In genomic region chr3R:19467464-19467863, dm6 we compare ENCODE assay signal across 4 fruit fly cellular contexts.
TF ChIP-seq lines count a peak whose summit lies in the region.

No protein-coding gene starts in this region.

- no peak for TF ChIP-seq CTCF in whole organism, embryonic (GFP tag; optimal IDR thresholded peaks at IDR 0.05; lab: Kevin White, UChicago)

TF ChIP-seq in whole organism, adult, 20 proteins besides CTCF, POLR2A, EP300 and RAD21:
- TF ChIP-seq CG7045 (GFP tag; optimal IDR thresholded peaks at IDR 0.05; lab: Kevin White, UChicago) (no peak), CG7101 (tag; optimal IDR thresholded peaks at IDR 0.05; lab: Kevin White, UChicago) (peak; percentile 30), Mnt (GFP tag; optimal IDR thresholded peaks at IDR 0.05; lab: Kevin White, UChicago) (no peak), Crg-1 (GFP tag; optimal IDR thresholded peaks at IDR 0.05; lab: Kevin White, UChicago) (peak; percentile 17), Hr96 (GFP tag; optimal IDR thresholded peaks at IDR 0.05; lab: Kevin White, UChicago) (no peak), ovo (GFP tag; optimal IDR thresholded peaks at IDR 0.05; lab: Kevin White, UChicago) (peak; percentile 23)

TF ChIP-seq in whole organism, embryonic, 481 proteins besides CTCF, POLR2A, EP300 and RAD21 (continues in another document):
- peak; percentile 16 for TF ChIP-seq CG3407 (GFP tag; optimal IDR thresholded peaks at IDR 0.05; lab: Kevin White, UChicago)
- no peak for TF ChIP-seq CG14667 (GFP tag; IDR thresholded peaks at IDR 0.05; lab: Robert Waterston, UW)
- peak; percentile 48 for TF ChIP-seq CG2875 (GFP tag; optimal IDR thresholded peaks at IDR 0.05; lab: Kevin White, UChicago)
- TF ChIP-seq CG17912 (GFP tag; optimal IDR thresholded peaks at IDR 0.05; lab: Kevin White, UChicago), result peak; percentile 11
- peak; percentile 16 for TF ChIP-seq lab (GFP tag; optimal IDR thresholded peaks at IDR 0.05; lab: Kevin White, UChicago)
- TF ChIP-seq CG17359 (tag; optimal IDR thresholded peaks at IDR 0.05; lab: Kevin White, UChicago), result peak; percentile 58
- TF ChIP-seq CG8359 (GFP tag; optimal IDR thresholded peaks at IDR 0.05; lab: Kevin White, UChicago; ENCODE audit: borderline replicate concordance), result no peak
- TF ChIP-seq CG10209 (GFP tag; optimal IDR thresholded peaks at IDR 0.05; lab: Kevin White, UChicago), result peak; percentile 8
- no peak for TF ChIP-seq B-H2 (GFP tag; optimal IDR thresholded peaks at IDR 0.05; lab: Kevin White, UChicago)
- 0 out of 2 replicates have a peak, but pooled peaks have one; percentile 8 for TF ChIP-seq CG6689 (GFP tag; IDR thresholded peaks at IDR 0.05; lab: Robert Waterston, UW)
- TF ChIP-seq fd64A (GFP tag; optimal IDR thresholded peaks at IDR 0.05; lab: Kevin White, UChicago), result peak; percentile 49
- peak; percentile 51; the same call in 1 of the 2 replicates for TF ChIP-seq Nf-YA (GFP tag; IDR thresholded peaks at IDR 0.05; lab: Robert Waterston, UW)
- no peak for TF ChIP-seq Hr51 (GFP tag; optimal IDR thresholded peaks at IDR 0.05; lab: Kevin White, UChicago)
- TF ChIP-seq Sox102F (GFP tag; optimal IDR thresholded peaks at IDR 0.05; lab: Kevin White, UChicago), result peak; percentile 40
- TF ChIP-seq unpg (GFP tag; optimal IDR thresholded peaks at IDR 0.05; lab: Kevin White, UChicago), result peak; percentile 20
- TF ChIP-seq zfh1 (GFP tag; IDR thresholded peaks at IDR 0.05; lab: Robert Waterston, UW), result peak; percentile 47; the same call in 1 of the 3 replicates
- no peak for TF ChIP-seq hkb (optimal IDR thresholded peaks at IDR 0.05; lab: Kevin White, UChicago)
- TF ChIP-seq hkb (GFP tag; IDR thresholded peaks at IDR 0.05; lab: Robert Waterston, UW), result peak; percentile 67
- no peak for TF ChIP-seq Gsc (GFP tag; IDR thresholded peaks at IDR 0.05; lab: Robert Waterston, UW)
- TF ChIP-seq CG12942 (GFP tag; optimal IDR thresholded peaks at IDR 0.05; lab: Kevin White, UChicago), result peak; percentile 18
- peak; percentile 81 for TF ChIP-seq ATbp (GFP tag; optimal IDR thresholded peaks at IDR 0.05; lab: Kevin White, UChicago)
- no peak for TF ChIP-seq exex (tag; optimal IDR thresholded peaks at IDR 0.05; lab: Kevin White, UChicago)
- peak; percentile 62 for TF ChIP-seq Awh (GFP tag; IDR thresholded peaks at IDR 0.05; lab: Robert Waterston, UW)
- peak; percentile 36 for TF ChIP-seq CG1603 (tag; optimal IDR thresholded peaks at IDR 0.05; lab: Kevin White, UChicago)
- TF ChIP-seq ham (GFP tag; IDR thresholded peaks at IDR 0.05; lab: Robert Waterston, UW), result no peak
- peak; percentile 46; the same call in 1 of the 2 replicates for TF ChIP-seq seq (GFP tag; IDR thresholded peaks at IDR 0.05; lab: Robert Waterston, UW)
- no peak for TF ChIP-seq MTF-1 (GFP tag; optimal IDR thresholded peaks at IDR 0.05; lab: Kevin White, UChicago; ENCODE audit: borderline replicate concordance)
- TF ChIP-seq CG4707 (GFP tag; optimal IDR thresholded peaks at IDR 0.05; lab: Kevin White, UChicago), result peak; percentile 55

TF ChIP-seq in whole organism, prepupa, 60 proteins besides CTCF, POLR2A, EP300 and RAD21:
- no peak for TF ChIP-seq Eip78C (GFP tag; lab: Kevin White, UChicago)
- TF ChIP-seq Lpt (GFP tag; optimal IDR thresholded peaks at IDR 0.05; lab: Kevin White, UChicago), result no peak
- TF ChIP-seq CG6163 (GFP tag; IDR thresholded peaks at IDR 0.05; lab: Robert Waterston, UW), result 0 out of 3 replicates have a peak, but pooled peaks have one; percentile 30
- TF ChIP-seq CG6276 (GFP tag; optimal IDR thresholded peaks at IDR 0.05; lab: Kevin White, UChicago), result no peak
- no peak for TF ChIP-seq esn (GFP tag; optimal IDR thresholded peaks at IDR 0.05; lab: Kevin White, UChicago)
- TF ChIP-seq CG31627 (GFP tag; optimal IDR thresholded peaks at IDR 0.05; lab: Kevin White, UChicago), result no peak
- TF ChIP-seq CG9139 (GFP tag; optimal IDR thresholded peaks at IDR 0.05; lab: Kevin White, UChicago), result no peak
- peak; percentile 47; the same call in 2 of the 3 replicates for TF ChIP-seq eg (GFP tag; IDR thresholded peaks at IDR 0.05; lab: Robert Waterston, UW)
- no peak for TF ChIP-seq CG34406 (GFP tag; optimal IDR thresholded peaks at IDR 0.05; lab: Kevin White, UChicago)
- no peak for TF ChIP-seq Hr38 (GFP tag; optimal IDR thresholded peaks at IDR 0.05; lab: Kevin White, UChicago)
- peak; percentile 2 for TF ChIP-seq CG7368 (GFP tag; optimal IDR thresholded peaks at IDR 0.05; lab: Kevin White, UChicago)
- no peak for TF ChIP-seq dsx (GFP tag; optimal IDR thresholded peaks at IDR 0.05; lab: Kevin White, UChicago; ENCODE audit: poor library complexity, severe bottlenecking)
- no peak for TF ChIP-seq CG10631 (GFP tag; optimal IDR thresholded peaks at IDR 0.05; lab: Kevin White, UChicago)
- no peak for TF ChIP-seq CG11762 (GFP tag; optimal IDR thresholded peaks at IDR 0.05; lab: Kevin White, UChicago; ENCODE audit: insufficient read depth)
- TF ChIP-seq CG8119 (GFP tag; IDR thresholded peaks at IDR 0.05; lab: Robert Waterston, UW), result peak; percentile 44; the same call in 2 of the 3 replicates
- TF ChIP-seq Met (GFP tag; optimal IDR thresholded peaks at IDR 0.05; lab: Kevin White, UChicago), result no peak
- peak; percentile 23 for TF ChIP-seq fkh (GFP tag; optimal IDR thresholded peaks at IDR 0.05; lab: Kevin White, UChicago)
- no peak for TF ChIP-seq Eip93F (GFP tag; optimal IDR thresholded peaks at IDR 0.05; lab: Kevin White, UChicago)
- no peak for TF ChIP-seq OdsH (GFP tag; optimal IDR thresholded peaks at IDR 0.05; lab: Kevin White, UChicago)
- no peak for TF ChIP-seq CG6854 (GFP tag; optimal IDR thresholded peaks at IDR 0.05; lab: Kevin White, UChicago)
- TF ChIP-seq CG3032 (tag; optimal IDR thresholded peaks at IDR 0.05; lab: Kevin White, UChicago), result no peak
- TF ChIP-seq lz (GFP tag; optimal IDR thresholded peaks at IDR 0.05; lab: Kevin White, UChicago), result no peak
- peak; percentile 34 for TF ChIP-seq CG32006 (GFP tag; optimal IDR thresholded peaks at IDR 0.05; lab: Kevin White, UChicago)
- no peak for TF ChIP-seq dac (GFP tag; optimal IDR thresholded peaks at IDR 0.05; lab: Kevin White, UChicago)
- no peak for TF ChIP-seq Sox14 (GFP tag; optimal IDR thresholded peaks at IDR 0.05; lab: Kevin White, UChicago)
- TF ChIP-seq Hr4 (GFP tag; optimal IDR thresholded peaks at IDR 0.05; lab: Kevin White, UChicago), result peak; percentile 19

TF ChIP-seq in whole organism, pupa, 21 proteins besides CTCF, POLR2A, EP300 and RAD21:
- TF ChIP-seq D1 (tag; optimal IDR thresholded peaks at IDR 0.05; lab: Kevin White, UChicago), result no peak
- peak; percentile 53 for TF ChIP-seq Ets98B (GFP tag; IDR thresholded peaks at IDR 0.05; lab: Robert Waterston, UW)
- peak; percentile 58; the same call in 1 of the 3 replicates for TF ChIP-seq CG4496 (GFP tag; IDR thresholded peaks at IDR 0.05; lab: Robert Waterston, UW)
- no peak for TF ChIP-seq Pif1A (GFP tag; optimal IDR thresholded peaks at IDR 0.05; lab: Kevin White, UChicago)
- peak; percentile 43; the same call in 1 of the 2 replicates for TF ChIP-seq CG32121 (GFP tag; IDR thresholded peaks at IDR 0.05; lab: Robert Waterston, UW)
- no peak for TF ChIP-seq CG14655 (GFP tag; optimal IDR thresholded peaks at IDR 0.05; lab: Kevin White, UChicago)
